Fruit fly (Drosophila melanogaster): ENCODE measurements around the gene pon.

The pon gene

dm6 chrX:4679813-4680381 is 43.8 kb downstream of the pon start (continued):
- TF ChIP-seq pfk (GFP tag; optimal IDR thresholded peaks at IDR 0.05) = no peak
- TF ChIP-seq cato (GFP tag; optimal IDR thresholded peaks at IDR 0.05; ENCODE audit: borderline replicate concordance) = peak; percentile 39
- TF ChIP-seq CG10274 (GFP tag; optimal IDR thresholded peaks at IDR 0.05) = no peak
- no peak for TF ChIP-seq CG11093 (GFP tag; IDR thresholded peaks at IDR 0.05)
- TF ChIP-seq BEAF-32 (GFP tag; optimal IDR thresholded peaks at IDR 0.05) = peak; percentile 12
- peak; percentile 69 for TF ChIP-seq Xrp1 (GFP tag; IDR thresholded peaks at IDR 0.05)
- peak; percentile 33 for TF ChIP-seq salm (tag; optimal IDR thresholded peaks at IDR 0.05)
- peak; percentile 58 for TF ChIP-seq CG4424 (GFP tag; optimal IDR thresholded peaks at IDR 0.05)
- TF ChIP-seq slou (GFP tag; optimal IDR thresholded peaks at IDR 0.05) = peak; percentile 56
- no peak for TF ChIP-seq bbx (GFP tag; IDR thresholded peaks at IDR 0.05; ENCODE audit: partially characterized antibody)
- TF ChIP-seq ase (GFP tag; IDR thresholded peaks at IDR 0.05) = no peak
- no peak for TF ChIP-seq CG13894 (tag; optimal IDR thresholded peaks at IDR 0.05)
- no peak for TF ChIP-seq Stat92E (GFP tag; optimal IDR thresholded peaks at IDR 0.05)
- TF ChIP-seq NfI (GFP tag; optimal IDR thresholded peaks at IDR 0.05) = peak; percentile 50
- no peak for TF ChIP-seq ERR (GFP tag; optimal IDR thresholded peaks at IDR 0.05)
- TF ChIP-seq prd (optimal IDR thresholded peaks at IDR 0.05) = no peak
- peak; percentile 69; the same call in 2 of the 3 replicates for TF ChIP-seq prd (GFP tag; IDR thresholded peaks at IDR 0.05)
- peak; percentile 16 for TF ChIP-seq Abd-B (GFP tag; optimal IDR thresholded peaks at IDR 0.05)
- no peak for TF ChIP-seq CG9437 (GFP tag; optimal IDR thresholded peaks at IDR 0.05)
- TF ChIP-seq tio (GFP tag; optimal IDR thresholded peaks at IDR 0.05) = peak; percentile 67
- TF ChIP-seq org-1 (GFP tag; optimal IDR thresholded peaks at IDR 0.05) = peak; percentile 41
- TF ChIP-seq Spps (tag; optimal IDR thresholded peaks at IDR 0.05) = no peak
- TF ChIP-seq repo (GFP tag; optimal IDR thresholded peaks at IDR 0.05) = no peak
- no peak for TF ChIP-seq lov (optimal IDR thresholded peaks at IDR 0.05)
- no peak for TF ChIP-seq lov (GFP tag; IDR thresholded peaks at IDR 0.05)
- TF ChIP-seq vvl (GFP tag; IDR thresholded peaks at IDR 0.05) = peak; percentile 64
- TF ChIP-seq CG8089 (GFP tag; optimal IDR thresholded peaks at IDR 0.05) = no peak
- peak; percentile 67 for TF ChIP-seq Hsf (GFP tag; optimal IDR thresholded peaks at IDR 0.05)
- TF ChIP-seq mam (GFP tag; optimal IDR thresholded peaks at IDR 0.05) = peak; percentile 55
- TF ChIP-seq sim (GFP tag; IDR thresholded peaks at IDR 0.05) = no peak
- TF ChIP-seq ranshi (GFP tag; IDR thresholded peaks at IDR 0.05) = peak; percentile 66; the same call in 1 of the 2 replicates
- no peak for TF ChIP-seq Elba2 (GFP tag; optimal IDR thresholded peaks at IDR 0.05)
- TF ChIP-seq CG3065 (GFP tag; optimal IDR thresholded peaks at IDR 0.05) = no peak
- peak; percentile 78 for TF ChIP-seq gem (tag; optimal IDR thresholded peaks at IDR 0.05)
- no peak for TF ChIP-seq ftz-f1 (GFP tag; optimal IDR thresholded peaks at IDR 0.05)
- no peak for TF ChIP-seq CG8478 (optimal IDR thresholded peaks at IDR 0.05)
- TF ChIP-seq Awh (GFP tag; IDR thresholded peaks at IDR 0.05) = 0 out of 2 replicates have a peak, but pooled peaks have one; percentile 12
- no peak for TF ChIP-seq pita (GFP tag; optimal IDR thresholded peaks at IDR 0.05)
- TF ChIP-seq sr (GFP tag; IDR thresholded peaks at IDR 0.05) = no peak
- TF ChIP-seq CG10543 (GFP tag; optimal IDR thresholded peaks at IDR 0.05) = no peak
- TF ChIP-seq CG3847 (GFP tag; IDR thresholded peaks at IDR 0.05) = peak; percentile 34
- peak; percentile 30 to 58 for TF ChIP-seq bsh (GFP tag; optimal IDR thresholded peaks at IDR 0.05)
- TF ChIP-seq Mes4 (GFP tag; optimal IDR thresholded peaks at IDR 0.05) = no peak
- no peak for TF ChIP-seq toy (GFP tag; IDR thresholded peaks at IDR 0.05)
- TF ChIP-seq eyg (GFP tag; optimal IDR thresholded peaks at IDR 0.05) = no peak
- no peak for TF ChIP-seq Kr (GFP tag; optimal IDR thresholded peaks at IDR 0.05)
- peak; percentile 63 for TF ChIP-seq CG11504 (tag; optimal IDR thresholded peaks at IDR 0.05)
- no peak for TF ChIP-seq CG11560 (tag; IDR thresholded peaks at IDR 0.05)
- TF ChIP-seq CG2199 (GFP tag; IDR thresholded peaks at IDR 0.05) = no peak
- no peak for TF ChIP-seq sd (tag; optimal IDR thresholded peaks at IDR 0.05)
- no peak for TF ChIP-seq Doc3 (GFP tag; IDR thresholded peaks at IDR 0.05; ENCODE audit: partially characterized antibody)
- TF ChIP-seq CG7372 (GFP tag; IDR thresholded peaks at IDR 0.05) = no peak

Measured in whole organism, embryonic.